Fruit fly (Drosophila melanogaster) whole organism, larva: Measurements from ENCODE around the gene CG9270.

Source experiments
- noc ChIP-seq: fragments of 200-800 bp; sonication (Bioruptor generic); optimal IDR thresholded peaks from 3 replicates; lab custom pipeline; 2019; ENCODE audit warnings: missing biosample characterization, mild to moderate bottlenecking, missing genetic modification characterization, moderate library complexity

CG9270 gene

DNA sequence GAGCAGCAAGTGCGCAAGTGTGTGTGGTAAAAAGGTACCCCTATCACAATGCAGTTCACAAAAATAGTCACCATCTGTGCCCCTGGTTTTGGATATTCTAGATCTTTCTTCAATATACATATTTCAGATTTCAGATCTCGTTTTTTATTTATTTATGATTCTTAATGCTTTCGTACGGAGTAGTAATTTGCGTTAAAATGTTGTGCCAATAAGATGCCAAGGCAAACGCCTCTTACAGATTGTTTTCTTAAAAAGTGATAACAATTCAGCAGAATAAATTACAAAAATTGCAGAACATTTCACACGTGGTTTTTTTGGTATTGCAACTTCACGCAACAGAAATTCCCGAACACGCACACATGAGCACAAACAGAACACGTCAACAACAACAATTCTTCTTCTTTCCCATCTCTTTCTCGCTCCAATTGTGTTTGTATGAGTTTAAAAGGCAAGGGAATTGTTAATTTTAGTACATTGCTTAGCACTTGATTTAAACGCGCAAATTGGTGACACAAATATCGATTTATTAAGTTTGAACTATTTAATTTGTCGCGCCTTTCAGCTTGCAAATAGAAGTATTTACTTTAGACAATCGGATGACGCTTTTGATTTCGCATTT is 15.7 kb downstream of the CG9270 start:
- TF ChIP-seq noc (tag; lab: Kevin White, UChicago) = peak; percentile 85

DNA sequence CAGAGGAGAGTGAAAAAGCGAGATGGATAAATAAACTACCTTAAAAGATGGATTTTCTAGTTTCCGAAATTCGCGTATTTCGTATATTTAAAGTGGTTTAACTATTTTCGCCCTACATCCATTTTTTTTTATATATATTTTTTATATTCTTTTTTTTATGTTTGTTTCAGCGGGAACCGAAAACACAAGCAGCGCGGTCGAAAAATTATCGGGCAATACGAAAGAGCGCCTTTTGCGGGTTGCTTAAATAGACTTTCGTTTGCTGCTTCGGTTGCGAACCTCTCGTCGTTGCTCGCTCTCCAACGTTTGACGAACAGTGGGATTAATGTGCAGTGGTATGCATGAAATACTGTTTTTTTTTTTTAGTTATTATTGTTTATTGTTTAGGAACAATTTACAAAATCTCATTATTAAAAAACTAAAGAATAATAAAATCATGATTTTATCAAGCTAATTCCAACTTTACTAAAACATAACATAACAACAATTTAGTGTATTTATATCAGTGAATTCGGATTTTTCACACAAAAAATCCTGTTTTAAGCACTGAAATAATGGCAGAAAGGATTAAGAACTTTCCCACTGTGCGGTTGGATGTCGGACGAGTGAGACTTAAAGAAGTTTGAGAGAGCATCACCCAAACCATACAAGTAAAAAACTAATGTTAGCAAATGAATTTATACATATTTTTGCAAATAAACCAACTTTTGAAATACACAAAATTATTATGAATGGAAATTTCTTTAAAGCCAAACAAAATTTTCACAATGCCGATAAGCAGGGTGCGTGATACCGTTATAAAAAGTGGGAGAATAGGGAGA is 16.5 kb downstream of the CG9270 start:
- peak; percentile 76 for TF ChIP-seq noc (tag; lab: Kevin White, UChicago)

DNA sequence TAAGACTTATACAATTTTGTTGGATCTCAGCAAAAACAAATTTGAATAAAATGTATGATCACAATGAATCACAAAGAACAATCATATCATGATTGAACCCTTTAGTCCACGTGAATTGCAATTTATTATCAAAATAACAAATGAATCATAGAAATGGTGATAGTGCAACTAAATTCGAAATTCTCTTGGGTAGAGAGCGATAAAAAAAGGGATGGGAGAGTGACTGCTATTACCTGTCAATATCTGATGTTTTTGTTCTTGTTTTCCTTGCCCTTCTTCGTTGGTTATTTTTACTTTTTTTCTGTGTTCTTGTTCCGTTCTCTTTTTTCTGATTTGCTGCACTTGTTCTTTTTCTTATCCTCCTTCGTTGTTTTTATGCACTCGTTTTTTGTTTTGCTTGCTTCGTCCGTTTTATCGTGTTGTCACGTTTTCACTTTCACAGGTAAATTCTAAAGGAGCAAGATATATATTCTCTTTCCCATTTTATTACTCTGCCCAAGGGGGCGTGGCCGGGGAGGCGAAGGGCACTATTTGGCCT is 17.2 kb downstream of the CG9270 start:
- no peak for TF ChIP-seq noc (tag; lab: Kevin White, UChicago)

DNA sequence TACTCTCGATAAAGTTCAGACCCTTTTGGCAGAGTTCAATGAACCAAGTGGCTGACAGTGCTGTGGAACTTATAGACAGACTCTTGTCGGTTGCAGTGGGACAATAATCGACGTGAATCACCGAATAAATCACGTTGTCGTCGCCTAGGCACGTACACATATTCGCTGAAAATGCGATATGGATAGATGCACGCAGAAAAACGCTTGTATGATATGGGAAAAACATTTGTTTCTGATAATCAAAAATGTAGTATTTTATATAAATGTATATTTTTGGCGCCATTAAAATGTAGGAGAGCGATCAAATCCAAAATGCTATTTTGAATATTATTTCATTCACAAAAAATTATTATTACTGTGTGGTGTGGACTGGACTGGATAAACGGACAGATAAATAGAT is 18.7 kb downstream of the CG9270 start:
- no peak for TF ChIP-seq noc (tag; lab: Kevin White, UChicago)

DNA sequence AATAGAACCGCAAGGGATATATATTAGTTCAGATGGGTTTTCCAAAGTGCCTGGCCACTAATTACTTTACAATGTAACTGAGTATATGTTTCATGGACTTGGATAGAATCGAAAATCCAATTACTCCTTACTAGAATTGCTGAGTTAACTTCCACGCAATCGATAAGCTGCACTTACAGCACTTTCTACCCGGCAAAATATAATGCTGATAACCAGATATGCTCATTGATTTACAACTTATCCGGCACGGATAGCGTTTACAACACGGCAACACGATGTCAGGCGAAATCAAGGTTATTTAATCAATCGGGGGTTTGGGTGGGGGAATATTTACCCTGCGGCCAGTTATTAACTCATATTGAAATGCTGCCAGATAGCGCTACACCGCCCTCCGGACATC is 20.4 kb downstream of the CG9270 start:
- no peak for TF ChIP-seq noc (tag; lab: Kevin White, UChicago)

DNA sequence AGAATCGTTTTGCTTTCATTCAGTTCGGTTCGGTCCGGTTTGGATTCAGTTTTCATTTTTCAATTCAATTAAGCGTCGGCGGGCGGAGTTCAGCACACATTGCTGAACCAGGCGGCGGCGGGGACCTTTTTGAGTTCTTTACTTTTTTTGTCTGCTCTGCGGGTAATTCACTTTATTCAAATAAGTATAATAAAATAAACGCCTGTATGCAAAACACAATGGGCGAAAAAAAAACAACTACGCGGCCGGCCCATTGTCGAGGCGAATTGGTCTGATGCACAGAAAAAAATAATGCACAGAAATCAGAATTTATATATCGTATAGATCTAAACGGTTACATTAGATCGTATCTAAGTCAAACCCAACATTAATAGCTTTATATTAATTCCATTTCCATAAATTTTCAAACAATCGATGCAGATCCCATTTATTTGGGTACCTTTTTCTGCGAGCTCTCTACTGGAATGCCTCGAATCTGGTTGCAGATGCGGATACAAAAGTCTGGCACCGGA is 21.1 kb downstream of the CG9270 start:
- no peak for TF ChIP-seq noc (tag; lab: Kevin White, UChicago)

DNA sequence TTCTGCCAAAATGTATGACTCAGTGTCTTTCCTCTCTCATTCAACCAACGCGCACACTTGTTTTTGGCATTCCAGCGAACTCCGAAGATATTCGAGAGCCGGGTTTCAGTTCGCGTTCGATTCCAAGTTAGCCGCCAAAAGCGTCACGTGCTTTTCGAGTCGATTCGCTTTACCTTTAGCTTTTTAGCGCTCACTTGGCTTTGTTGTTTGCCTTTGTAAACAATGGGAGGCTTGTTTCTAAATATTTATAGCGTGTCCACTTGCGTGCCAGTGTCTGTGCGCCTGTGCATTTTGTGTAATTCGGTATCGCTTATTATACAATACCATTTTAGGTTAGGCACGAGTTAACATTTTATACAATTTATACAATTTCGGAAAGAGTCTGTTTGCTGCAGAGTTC is 22.5 kb downstream of the CG9270 start:
- peak; percentile 8 for TF ChIP-seq noc (tag; lab: Kevin White, UChicago)

DNA sequence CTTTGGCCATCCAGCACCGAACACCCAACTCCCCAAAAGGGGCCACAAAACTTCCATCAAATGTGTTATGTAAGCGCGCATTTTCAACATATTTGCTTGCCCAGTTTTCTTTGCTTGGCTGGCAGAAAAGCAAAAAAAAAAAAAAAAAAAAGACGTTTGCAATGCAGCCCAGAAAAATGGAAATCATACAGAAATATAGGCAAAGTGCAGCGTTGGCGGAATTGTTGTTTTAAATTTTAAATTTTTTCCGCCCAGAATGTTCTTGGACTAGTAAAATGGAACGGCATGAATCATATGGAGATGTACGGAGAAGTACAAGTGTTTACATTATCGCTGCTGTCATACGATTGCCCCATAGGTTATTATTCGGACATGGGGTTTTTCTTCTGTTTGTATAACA is 24.6 kb downstream of the CG9270 start:
- TF ChIP-seq noc (tag; lab: Kevin White, UChicago) = no peak

DNA sequence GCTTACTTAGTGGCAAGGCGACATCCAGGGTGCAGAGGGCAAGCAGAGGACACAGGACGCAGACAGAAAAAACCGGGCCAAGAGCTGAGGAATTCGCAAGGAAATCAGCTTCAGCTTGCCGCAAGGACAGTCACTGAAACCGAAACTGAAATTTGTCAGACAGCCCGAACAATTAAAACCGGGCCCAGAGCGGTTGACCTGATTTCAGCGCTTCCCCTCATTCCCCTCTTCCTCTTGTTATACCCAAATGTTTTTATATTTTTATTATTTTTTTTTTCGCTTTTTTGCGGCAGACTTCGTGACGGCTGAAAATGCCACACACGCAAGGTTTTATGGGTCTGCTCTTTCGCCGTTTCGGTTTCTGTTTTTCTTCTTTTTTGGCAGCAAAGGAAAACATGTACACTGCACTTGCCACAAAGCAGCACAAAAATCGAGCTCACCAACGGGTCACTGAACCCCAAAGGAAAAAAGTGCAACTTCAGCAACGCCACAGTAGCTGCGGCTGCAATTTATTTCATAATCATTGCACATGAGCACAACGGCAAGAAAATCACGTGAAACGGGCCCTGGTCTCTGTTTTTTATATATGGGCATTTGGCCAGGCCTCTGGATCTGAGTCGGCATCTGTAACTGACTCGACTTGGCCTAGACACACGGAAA is 25.8 kb downstream of the CG9270 start:
- no peak for TF ChIP-seq noc (tag; lab: Kevin White, UChicago)

DNA sequence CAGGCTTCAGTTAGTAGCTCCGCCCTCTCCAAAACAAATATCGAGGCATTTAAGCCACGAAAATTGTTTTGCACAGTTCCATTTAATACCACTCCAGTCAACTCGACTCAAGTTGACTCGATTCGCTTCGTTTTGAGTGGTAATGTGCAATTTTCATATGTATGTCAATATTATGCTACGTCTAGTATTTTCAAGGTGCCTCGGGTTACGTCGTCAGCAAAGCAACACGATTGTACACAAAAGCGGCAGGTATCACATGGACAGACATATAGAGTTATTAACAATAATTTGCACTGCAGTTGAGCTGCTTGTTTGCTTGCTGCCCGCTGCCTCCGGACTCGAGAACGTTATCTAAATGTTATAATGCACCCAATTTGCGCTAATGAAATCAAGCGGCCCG is 28.9 kb downstream of the CG9270 start:
- no peak for TF ChIP-seq noc (tag; lab: Kevin White, UChicago)

DNA sequence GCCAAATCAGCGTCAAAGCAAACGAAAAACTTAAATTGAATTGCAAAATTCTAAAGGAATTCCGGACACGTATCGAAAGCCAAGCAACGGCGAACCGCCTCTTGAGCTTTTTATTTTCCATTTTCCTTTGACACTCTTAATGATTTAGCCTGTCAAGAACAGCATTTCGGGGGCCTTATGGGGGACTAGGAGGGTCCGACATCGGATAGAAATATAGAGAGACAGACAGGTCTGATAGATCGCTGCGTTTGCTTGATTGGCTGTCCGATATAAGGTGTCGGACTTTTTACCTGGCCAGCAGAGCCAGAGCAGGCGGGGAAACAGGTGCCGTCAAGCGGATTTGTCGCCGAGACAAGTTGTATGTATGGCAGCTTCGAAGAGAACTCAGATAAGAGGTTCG is 29.6 kb downstream of the CG9270 start:
- TF ChIP-seq noc (tag; lab: Kevin White, UChicago) = peak; percentile 73

DNA sequence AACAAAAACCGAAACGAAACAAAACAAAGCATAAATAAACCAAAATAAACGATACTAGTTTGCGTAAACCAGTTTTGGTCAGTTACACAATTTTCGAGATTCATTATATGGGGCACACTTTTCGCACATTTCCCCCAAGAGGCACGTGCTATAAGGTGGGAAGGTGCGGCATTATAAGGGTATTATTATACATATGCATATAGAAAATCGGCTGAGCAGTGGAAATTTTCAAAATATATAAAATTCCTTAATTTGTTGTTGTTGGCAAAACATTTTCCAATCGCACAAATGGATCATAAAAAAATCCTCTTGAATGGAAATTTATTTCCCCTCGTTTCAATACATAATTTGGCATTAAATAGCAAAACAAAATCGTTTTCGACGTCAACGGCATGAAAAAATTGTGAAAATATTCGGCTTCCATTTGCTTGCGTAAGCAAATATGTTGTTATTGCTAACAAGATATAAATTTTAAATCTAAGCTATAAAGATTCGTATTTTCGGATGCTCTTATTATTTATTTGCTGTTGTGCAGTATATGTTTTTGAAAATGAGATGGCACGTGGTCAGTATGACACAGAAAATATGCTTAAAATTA is 35.3 kb downstream of the CG9270 start:
- no peak for TF ChIP-seq noc (tag; lab: Kevin White, UChicago)

DNA sequence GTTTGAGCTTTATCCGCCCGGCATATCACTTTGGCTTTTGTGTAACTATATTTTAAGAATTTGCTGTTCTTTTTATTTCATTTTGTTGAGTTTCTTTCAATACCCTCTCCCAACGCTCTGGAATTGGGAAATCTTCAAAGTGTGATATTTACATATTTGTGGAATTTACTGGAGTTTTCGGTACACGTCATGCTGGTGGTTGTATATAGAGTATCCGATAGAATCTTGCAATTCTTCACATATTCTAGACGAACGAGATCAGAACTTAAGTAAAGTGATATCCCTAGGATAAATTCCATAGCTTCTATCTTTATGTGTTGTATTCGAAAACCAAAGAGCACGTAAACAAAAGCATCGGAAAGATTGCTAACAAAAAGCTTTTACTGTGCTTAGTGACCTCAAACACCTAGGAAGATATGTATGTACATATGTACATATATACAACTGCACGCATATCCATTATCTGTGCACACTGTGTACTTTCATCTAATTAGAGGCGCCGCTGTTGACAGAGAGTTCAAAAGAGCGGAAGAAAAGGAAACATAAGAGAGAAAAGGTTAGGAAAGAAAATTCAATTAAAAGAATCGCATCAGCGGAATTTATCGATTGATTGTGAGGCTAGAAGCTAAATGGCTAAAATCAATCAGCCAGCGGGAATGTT is 37.1 kb downstream of the CG9270 start:
- no peak for TF ChIP-seq noc (tag; lab: Kevin White, UChicago)

DNA sequence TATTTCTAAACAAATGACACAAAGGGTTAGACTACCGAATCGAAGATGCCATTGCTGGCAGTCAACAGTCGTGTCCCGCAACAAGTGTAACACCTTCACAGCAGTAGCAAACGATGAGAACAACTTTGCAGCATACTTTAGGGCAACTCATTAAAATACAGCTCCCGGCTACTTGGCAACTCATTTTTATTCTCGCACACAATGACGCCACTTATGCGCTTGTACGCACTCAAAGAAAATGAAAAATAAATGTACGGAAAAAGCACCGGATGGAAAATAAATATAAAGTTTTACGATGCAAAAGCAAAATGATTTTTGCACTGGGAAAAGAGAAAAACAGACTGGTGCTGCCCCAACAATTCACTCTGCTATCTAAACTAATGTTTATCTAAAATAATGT is 42.7 kb downstream of the CG9270 start:
- no peak for TF ChIP-seq noc (tag; lab: Kevin White, UChicago)
